Worm (Caenorhabditis elegans) whole organism, L2 larva: ENCODE results near the gene F07F6.4.

Experiments used
- C34F6.9 ChIP-seq: fragments of 150-350 bp; optimal IDR thresholded peaks from 2 replicates; lab custom pipeline; 2014; ENCODE audit warnings: missing biosample characterization, missing genetic modification characterization
- F13H6.1 ChIP-seq: sonication (generic microtip); optimal IDR thresholded peaks from 2 replicates; lab custom pipeline; 2016; ENCODE audit warnings: missing genetic modification characterization, missing compliant biosample characterization
- R02D3.7 ChIP-seq: fragments of 150-350 bp; optimal IDR thresholded peaks from 2 replicates; lab custom pipeline; 2014; ENCODE audit warnings: missing biosample characterization, missing genetic modification characterization
- ZK546.5 ChIP-seq: sonication (generic microtip); optimal IDR thresholded peaks from 2 replicates; lab custom pipeline; 2017; ENCODE audit warnings: missing biosample characterization, missing genetic modification characterization
- aly-2 ChIP-seq: fragments of 150-350 bp; optimal IDR thresholded peaks from 2 replicates; lab custom pipeline; 2014; ENCODE audit warnings: missing biosample characterization, missing genetic modification characterization
- ama-1 ChIP-seq: fragments of 150-350 bp; optimal IDR thresholded peaks from 2 replicates; lab custom pipeline; 2018; ENCODE audit warnings: inconsistent platforms
- blmp-1 ChIP-seq: sonication (generic microtip); optimal IDR thresholded peaks from 2 replicates; lab custom pipeline; 2017; ENCODE audit warnings: missing genetic modification characterization, mild to moderate bottlenecking, missing compliant biosample characterization, antibody characterized with exemption, moderate library complexity; ENCODE audit not compliant: insufficient read depth
- ceh-16 ChIP-seq: fragments of 150-350 bp; optimal IDR thresholded peaks from 2 replicates; lab custom pipeline; 2014; ENCODE audit warnings: missing biosample characterization, missing genetic modification characterization
- dmd-4 ChIP-seq: sonication (generic microtip); optimal IDR thresholded peaks from 2 replicates; lab custom pipeline; 2017; ENCODE audit warnings: missing biosample characterization, missing genetic modification characterization
- egl-27 ChIP-seq: sonication (generic microtip); optimal IDR thresholded peaks from 3 replicates; lab custom pipeline; 2017; ENCODE audit warnings: missing biosample characterization, missing genetic modification reagents, missing genetic modification characterization
- elt-3 ChIP-seq: sonication (generic microtip); optimal IDR thresholded peaks from 2 replicates; lab custom pipeline; 2017; ENCODE audit warnings: missing biosample characterization, missing genetic modification characterization
- fos-1 ChIP-seq: fragments of 150-350 bp; optimal IDR thresholded peaks from 2 replicates; lab custom pipeline; 2014; ENCODE audit warnings: missing biosample characterization, missing genetic modification characterization
- gmeb-1 ChIP-seq: fragments of 150-350 bp; optimal IDR thresholded peaks from 2 replicates; lab custom pipeline; 2014; ENCODE audit warnings: missing biosample characterization, missing genetic modification characterization
- lin-11 ChIP-seq: fragments of 150-350 bp; sonication (generic microtip); optimal IDR thresholded peaks from 2 replicates; lab custom pipeline; 2014; ENCODE audit warnings: missing biosample characterization, missing genetic modification characterization, inconsistent platforms, mixed read lengths
- lin-39 ChIP-seq: fragments of 150-350 bp; optimal IDR thresholded peaks from 2 replicates; lab custom pipeline; 2014; ENCODE audit warnings: missing biosample characterization, missing genetic modification reagents, missing genetic modification characterization
- lsy-2 ChIP-seq, 2 experiments: fragments of 150-350 bp in 1 of 2; sonication (generic microtip) in 1 of 2; optimal IDR thresholded peaks; 2 replicates each; lab custom pipeline; 2014 to 2017; ENCODE audit warnings: missing biosample characterization in 2 of 2, missing genetic modification characterization in 2 of 2
- mbf-1 ChIP-seq: sonication (generic microtip); optimal IDR thresholded peaks from 2 replicates; lab custom pipeline; 2017; ENCODE audit warnings: missing biosample characterization, missing genetic modification characterization
- mdl-1 ChIP-seq, 2 experiments: fragments of 150-350 bp in 1 of 2; sonication (generic microtip) in 1 of 2; optimal IDR thresholded peaks; 2 replicates each; lab custom pipeline; 2017; ENCODE audit warnings: missing biosample characterization in 2 of 2, missing genetic modification characterization in 2 of 2
- nhr-10 ChIP-seq: sonication (generic microtip); optimal IDR thresholded peaks from 2 replicates; lab custom pipeline; 2017; ENCODE audit warnings: missing biosample characterization, missing genetic modification characterization
- nhr-11 ChIP-seq: fragments of 150-350 bp; optimal IDR thresholded peaks from 2 replicates; lab custom pipeline; 2014; ENCODE audit warnings: missing biosample characterization, missing genetic modification characterization
- nhr-129 ChIP-seq: fragments of 150-350 bp; optimal IDR thresholded peaks from 2 replicates; lab custom pipeline; 2014; ENCODE audit warnings: missing biosample characterization, missing genetic modification characterization
- nhr-21 ChIP-seq: fragments of 150-350 bp; optimal IDR thresholded peaks from 2 replicates; lab custom pipeline; 2014; ENCODE audit warnings: missing biosample characterization, missing genetic modification characterization
- nhr-23 ChIP-seq: fragments of 150-350 bp; optimal IDR thresholded peaks from 2 replicates; lab custom pipeline; 2014; ENCODE audit warnings: missing biosample characterization, missing genetic modification reagents, missing genetic modification characterization
- nhr-237 ChIP-seq: fragments of 150-350 bp; optimal IDR thresholded peaks from 2 replicates; lab custom pipeline; 2014; ENCODE audit warnings: missing biosample characterization, missing genetic modification characterization
- nhr-25 ChIP-seq: fragments of 150-350 bp; sonication (generic microtip); optimal IDR thresholded peaks from 3 replicates; lab custom pipeline; 2014; ENCODE audit warnings: missing biosample characterization, missing genetic modification characterization
- nhr-77 ChIP-seq: fragments of 150-350 bp; optimal IDR thresholded peaks from 2 replicates; lab custom pipeline; 2014; ENCODE audit warnings: missing biosample characterization, missing genetic modification characterization
- sem-4 ChIP-seq: fragments of 150-350 bp; optimal IDR thresholded peaks from 2 replicates; lab custom pipeline; 2014; ENCODE audit warnings: missing biosample characterization, missing genetic modification reagents, missing genetic modification characterization
- sma-3 ChIP-seq: sonication (generic microtip); optimal IDR thresholded peaks from 2 replicates; lab custom pipeline; 2016; ENCODE audit warnings: missing genetic modification reagents, missing genetic modification characterization, missing compliant biosample characterization
- sma-9 ChIP-seq, 2 experiments: fragments of 150-350 bp in 1 of 2; sonication (generic microtip) in 1 of 2; optimal IDR thresholded peaks; 2 replicates each; lab custom pipeline; 2014 to 2016; ENCODE audit warnings: missing genetic modification characterization in 2 of 2, mild to moderate bottlenecking in 1 of 2, missing biosample characterization in 1 of 2, missing compliant biosample characterization in 1 of 2, missing genetic modification reagents in 1 of 2, moderate library complexity in 1 of 2
- snpc-4 ChIP-seq: fragments of 150-350 bp; optimal IDR thresholded peaks from 2 replicates; lab custom pipeline; 2014; ENCODE audit warnings: missing biosample characterization, missing genetic modification characterization
- unc-39 ChIP-seq: fragments of 150-350 bp; optimal IDR thresholded peaks from 2 replicates; lab custom pipeline; 2014; ENCODE audit warnings: missing biosample characterization, missing genetic modification characterization
- unc-55 ChIP-seq: fragments of 150-350 bp; sonication (generic microtip); optimal IDR thresholded peaks from 3 replicates; lab custom pipeline; 2014; ENCODE audit warnings: missing biosample characterization, missing genetic modification reagents, missing genetic modification characterization
- unc-62 ChIP-seq: fragments of 150-350 bp; optimal IDR thresholded peaks from 2 replicates; lab custom pipeline; 2014; ENCODE audit warnings: missing biosample characterization, missing genetic modification reagents, missing genetic modification characterization
- zag-1 ChIP-seq: fragments of 150-350 bp; optimal IDR thresholded peaks from 2 replicates; lab custom pipeline; 2014; ENCODE audit warnings: missing biosample characterization, missing genetic modification characterization
- ztf-1 ChIP-seq: fragments of 200-800 bp; sonication (Bioruptor generic); conservative IDR thresholded peaks from 2 replicates; pipeline ENCODE4 v1.3.6; 2022; ENCODE audit warnings: missing genetic modification characterization, missing compliant biosample characterization
- ztf-4 ChIP-seq: fragments of 150-350 bp; optimal IDR thresholded peaks from 2 replicates; lab custom pipeline; 2014; ENCODE audit warnings: missing biosample characterization, missing genetic modification characterization

The F07F6.4 gene

DNA sequence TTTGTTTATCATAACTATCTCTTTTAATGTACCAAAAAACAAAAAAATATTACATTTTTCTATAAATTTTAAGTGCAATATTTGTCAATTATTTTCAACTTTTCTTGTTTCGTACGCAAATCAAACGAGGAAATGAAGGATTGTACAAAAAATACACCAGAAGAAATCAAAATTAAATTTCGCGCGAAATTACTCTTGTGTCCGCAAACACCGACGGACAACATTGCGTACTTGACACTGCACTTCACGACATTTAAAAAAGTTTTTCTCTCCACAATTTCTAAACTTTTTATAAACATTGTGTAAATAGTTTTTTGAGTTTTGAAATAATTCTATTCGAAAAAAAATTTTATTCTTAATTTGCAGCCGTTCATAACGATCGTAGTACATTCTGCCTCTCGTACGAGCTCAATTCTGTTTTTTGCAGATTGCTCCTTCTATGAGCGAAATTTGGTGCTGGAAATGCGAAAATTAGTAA lies 44.6 kb upstream of the F07F6.4 start, which contains the start of gene mrps-16 (continued):
- TF ChIP-seq unc-39 (tag; lab: Kevin White, UChicago): no peak
- peak; percentile 41 for TF ChIP-seq F13H6.1
- TF ChIP-seq egl-27: no peak
- TF ChIP-seq ztf-4 (tag; lab: Kevin White, UChicago): no peak
- TF ChIP-seq nhr-10 (tag; lab: Kevin White, UChicago): no peak
- no peak for TF ChIP-seq mdl-1 (tag; optimal IDR thresholded peaks at IDR 0.05; lab: Kevin White, UChicago)
- TF ChIP-seq nhr-11 (tag; lab: Kevin White, UChicago): no peak
- TF ChIP-seq nhr-21 (tag; lab: Kevin White, UChicago): peak; percentile 41
- no peak for TF ChIP-seq dmd-4 (tag; lab: Kevin White, UChicago)
- peak; percentile 3 for TF ChIP-seq ama-1
- TF ChIP-seq mbf-1 (tag; lab: Kevin White, UChicago): no peak
- peak; percentile 70 for TF ChIP-seq sma-3 (GFP tag; lab: Kevin White, UChicago)
- no peak for TF ChIP-seq sem-4 (tag; lab: Kevin White, UChicago)
- no peak for TF ChIP-seq ZK546.5
- TF ChIP-seq sma-9 (GFP tag; optimal IDR thresholded peaks at IDR 0.05; lab: Kevin White, UChicago): peak; percentile 75
- TF ChIP-seq sma-9 (tag; optimal IDR thresholded peaks at IDR 0.05; lab: Kevin White, UChicago): no peak
- no peak for TF ChIP-seq ztf-1 (GFP tag; lab: Robert Waterston, UW)

DNA sequence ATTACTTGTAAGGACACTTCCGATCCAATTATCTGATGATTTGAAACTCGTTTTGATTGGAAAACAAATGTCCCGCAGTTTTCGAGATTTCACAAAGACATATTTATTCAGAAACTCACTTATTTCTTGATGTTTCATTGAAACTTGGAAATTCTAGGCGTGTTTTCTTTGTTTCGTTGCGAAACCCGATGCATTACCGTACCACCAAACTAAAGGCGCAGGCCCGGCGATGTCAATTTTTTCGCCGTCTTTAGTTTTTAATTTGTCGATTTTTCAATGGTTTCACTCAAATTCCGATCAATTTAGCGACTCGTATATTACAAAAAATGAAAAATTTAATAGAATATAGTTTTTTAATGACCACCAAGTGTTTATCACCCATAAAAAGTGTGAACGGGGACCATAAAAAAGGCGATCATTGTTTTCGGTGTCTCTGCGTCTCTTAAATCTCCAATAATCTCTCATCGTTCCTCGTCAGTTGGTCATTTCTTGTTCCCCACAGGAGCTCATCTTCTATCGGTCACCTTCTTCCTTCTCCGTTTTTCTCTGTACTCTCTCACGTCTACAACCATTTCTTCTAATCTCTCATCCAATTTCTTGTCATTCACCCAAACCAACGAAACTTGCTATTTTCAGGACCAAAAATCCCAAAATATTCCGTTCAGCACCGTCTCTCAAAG lies 36.5 kb upstream of the F07F6.4 start, which contains the start of gene clr-1:
TSS of gene clr-1 (plus strand) at position 630 of the 680 bp plus-strand sequence.
- TF ChIP-seq ztf-4 (tag; lab: Kevin White, UChicago): no peak
- no peak for TF ChIP-seq elt-3 (tag; lab: Kevin White, UChicago)
- peak; percentile 13 for TF ChIP-seq F13H6.1

DNA sequence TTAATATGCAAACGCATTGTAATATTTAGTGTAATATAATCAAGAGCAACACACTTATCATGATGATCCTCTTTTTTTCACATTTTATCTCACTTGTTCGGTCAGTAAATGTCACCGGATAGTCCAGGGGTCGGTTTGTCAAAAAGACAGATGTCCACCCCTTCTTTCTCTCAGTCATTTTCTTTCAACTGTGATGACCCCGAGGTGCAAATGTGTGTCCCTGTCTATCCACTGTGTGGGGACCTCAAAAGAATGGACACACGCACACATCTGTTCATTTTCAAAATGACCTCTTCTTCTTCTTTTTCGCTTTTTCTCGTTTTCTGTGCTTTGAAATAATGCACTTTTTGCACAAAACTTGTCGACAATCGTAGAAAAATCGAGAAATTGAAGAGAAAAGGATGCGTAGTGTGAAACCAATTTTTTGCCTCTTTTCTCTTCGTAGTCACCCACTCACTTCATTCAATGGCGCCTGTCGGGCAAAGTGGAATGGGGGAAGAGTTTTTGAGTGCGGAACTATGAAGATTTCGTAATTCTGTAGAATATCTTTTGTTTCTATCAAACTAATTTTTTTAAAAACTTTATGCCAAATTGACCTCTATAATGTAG lies 34.4 kb upstream of the F07F6.4 start:
- TF ChIP-seq F13H6.1 (peak; percentile 44), nhr-23 (tag; lab: Kevin White, UChicago) (no peak), nhr-25 (tag; lab: Kevin White, UChicago) (no peak), ceh-16 (tag; lab: Kevin White, UChicago) (no peak), zag-1 (tag; lab: Kevin White, UChicago) (peak; percentile 32), unc-39 (tag; lab: Kevin White, UChicago) (no peak), unc-55 (GFP tag; lab: Kevin White, UChicago) (peak; percentile 41), fos-1 (tag; lab: Kevin White, UChicago) (no peak), C34F6.9 (peak; percentile 23), nhr-129 (tag; lab: Kevin White, UChicago) (peak; percentile 43), lsy-2 (tag; optimal IDR thresholded peaks at IDR 0.05; lab: Kevin White, UChicago) (peak in 1 of 2 experiments; percentile 46), lin-11 (tag; lab: Kevin White, UChicago) (no peak), sem-4 (tag; lab: Kevin White, UChicago) (peak; percentile 49), snpc-4 (tag; lab: Kevin White, UChicago) (no peak)
- TF ChIP-seq, all 48 proteins: peak for 7

DNA sequence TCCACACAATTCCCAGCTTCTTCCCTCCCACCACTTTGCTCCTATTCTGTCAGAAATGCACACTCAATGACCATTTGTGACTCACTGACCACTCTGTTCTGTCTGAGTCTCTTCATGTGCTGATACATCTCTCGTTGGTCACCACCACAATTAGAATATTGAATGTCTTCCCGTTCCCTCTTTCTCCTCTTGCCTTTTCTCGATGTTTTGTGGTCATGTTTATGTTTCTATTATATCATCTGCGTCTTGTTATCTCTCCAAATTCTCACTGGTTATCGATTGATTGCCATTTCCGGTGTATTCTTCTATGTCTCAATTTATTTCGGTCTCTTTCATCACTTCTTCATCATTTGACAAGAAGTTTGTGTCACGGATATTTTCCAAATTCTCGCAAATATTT lies 31.5 kb upstream of the F07F6.4 start:
- TF ChIP-seq zag-1 (tag; lab: Kevin White, UChicago) (no peak), nhr-11 (tag; lab: Kevin White, UChicago) (no peak), gmeb-1 (tag; lab: Kevin White, UChicago) (no peak), sma-9 (GFP tag; optimal IDR thresholded peaks at IDR 0.05; lab: Kevin White, UChicago) (no peak), sma-9 (tag; optimal IDR thresholded peaks at IDR 0.05; lab: Kevin White, UChicago) (no peak), ztf-4 (tag; lab: Kevin White, UChicago) (no peak), nhr-129 (tag; lab: Kevin White, UChicago) (no peak), fos-1 (tag; lab: Kevin White, UChicago) (peak; percentile 44), F13H6.1 (peak; percentile 46), ztf-1 (GFP tag; lab: Robert Waterston, UW) (no peak), nhr-77 (no peak), ceh-16 (tag; lab: Kevin White, UChicago) (no peak), dmd-4 (tag; lab: Kevin White, UChicago) (no peak), ZK546.5 (no peak)

DNA sequence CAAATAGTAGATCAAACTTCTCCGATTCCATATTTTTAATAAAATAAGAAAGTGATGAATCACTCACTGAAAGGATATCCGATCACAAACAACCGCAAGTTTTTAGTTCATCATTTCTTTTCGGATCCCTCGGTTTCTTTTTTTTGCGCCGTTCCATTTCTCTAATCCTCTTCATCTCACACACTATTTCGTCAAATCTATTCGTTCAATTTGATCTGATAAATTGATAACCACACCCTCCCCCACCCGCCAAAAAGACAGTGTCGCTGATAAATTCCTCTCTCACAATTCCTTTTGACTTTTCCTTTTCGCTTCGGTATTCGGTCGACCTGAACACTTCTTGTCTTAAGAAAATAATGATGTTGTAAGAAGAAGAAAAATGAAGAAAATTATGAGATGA lies 30.2 kb upstream of the F07F6.4 start:
- TF ChIP-seq nhr-25 (tag; lab: Kevin White, UChicago): no peak
- TF ChIP-seq nhr-237 (tag; lab: Kevin White, UChicago): no peak
- TF ChIP-seq lin-39 (tag; lab: Kevin White, UChicago): no peak
- TF ChIP-seq mdl-1 (tag; optimal IDR thresholded peaks at IDR 0.05; lab: Kevin White, UChicago): no peak
- TF ChIP-seq sma-3 (GFP tag; lab: Kevin White, UChicago): peak; percentile 68
- TF ChIP-seq sma-9 (GFP tag; optimal IDR thresholded peaks at IDR 0.05; lab: Kevin White, UChicago): peak; percentile 9
- no peak for TF ChIP-seq sma-9 (tag; optimal IDR thresholded peaks at IDR 0.05; lab: Kevin White, UChicago)
- peak; percentile 43 for TF ChIP-seq fos-1 (tag; lab: Kevin White, UChicago)
- TF ChIP-seq mbf-1 (tag; lab: Kevin White, UChicago): no peak
- no peak for TF ChIP-seq elt-3 (tag; lab: Kevin White, UChicago)
- no peak for TF ChIP-seq R02D3.7 (tag; lab: Kevin White, UChicago)
- no peak for TF ChIP-seq lin-11 (tag; lab: Kevin White, UChicago)
- TF ChIP-seq unc-62 (GFP tag; lab: Kevin White, UChicago): no peak
- TF ChIP-seq aly-2: no peak
- TF ChIP-seq sem-4 (tag; lab: Kevin White, UChicago): no peak
- no peak for TF ChIP-seq nhr-21 (tag; lab: Kevin White, UChicago)
- peak; percentile 60 for TF ChIP-seq blmp-1 (tag; lab: Kevin White, UChicago)
